Worm (Caenorhabditis elegans) whole organism, midembryonic: ENCODE data around the gene W02A2.8.

Source experiments
- T22C8.4 ChIP-seq: fragments of 200-800 bp; sonication (Bioruptor generic); IDR thresholded peaks from 2 replicates; pipeline ENCODE4 v1.3.6; 2022; ENCODE audit warnings: missing genetic modification characterization, missing compliant biosample characterization
- cog-1 ChIP-seq: sonication (generic microtip); optimal IDR thresholded peaks from 2 replicates; lab custom pipeline; 2016; ENCODE audit warnings: missing genetic modification characterization, missing compliant biosample characterization
- flt-1 ChIP-seq: fragments of 200-800 bp; sonication (Bioruptor generic); IDR thresholded peaks from 2 replicates; pipeline ENCODE4 v1.3.6; 2022; ENCODE audit warnings: missing genetic modification characterization, missing compliant biosample characterization
- klf-2 ChIP-seq: fragments of 200-800 bp; sonication (Bioruptor generic); conservative IDR thresholded peaks from 2 replicates; pipeline ENCODE4 v1.3.6; 2022; ENCODE audit warnings: missing genetic modification reagents, missing genetic modification characterization, missing compliant biosample characterization
- med-1 ChIP-seq: sonication (generic microtip); optimal IDR thresholded peaks from 2 replicates; lab custom pipeline; 2017; ENCODE audit warnings: missing genetic modification characterization, mild to moderate bottlenecking, missing compliant biosample characterization, antibody characterized with exemption, missing genetic modification reagents; ENCODE audit not compliant: insufficient read depth
- ztf-23 ChIP-seq: fragments of 200-800 bp; sonication (Bioruptor generic); IDR thresholded peaks from 2 replicates; pipeline ENCODE4 v1.3.6; 2022; ENCODE audit warnings: missing genetic modification reagents, missing genetic modification characterization, missing compliant biosample characterization
- ztf-29 ChIP-seq: fragments of 200-800 bp; sonication (Bioruptor generic); IDR thresholded peaks from 2 replicates; pipeline ENCODE4 v1.3.6; 2022; ENCODE audit warnings: missing genetic modification reagents, missing genetic modification characterization, missing compliant biosample characterization

DNA sequence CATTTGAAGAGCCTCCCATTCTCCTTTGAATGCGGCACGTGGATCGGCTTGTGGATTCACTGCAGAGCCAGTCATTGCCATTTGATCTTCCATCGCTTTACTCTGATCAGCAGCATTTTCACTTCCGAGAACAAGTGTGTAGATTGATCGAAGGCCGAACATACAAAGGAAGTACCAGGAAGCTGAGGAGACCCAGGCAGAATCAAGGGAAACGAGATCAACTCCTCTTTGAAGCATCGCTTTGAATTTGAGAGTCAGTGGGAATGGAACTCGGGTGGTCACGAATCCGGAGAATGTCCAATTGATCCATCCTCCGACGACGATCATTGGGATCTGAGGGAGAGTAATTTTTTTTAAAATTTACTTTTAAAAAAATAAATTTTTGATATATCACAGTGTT is 22.1 kb upstream of the W02A2.8 start:
- TF ChIP-seq flt-1 (GFP tag; lab: Robert Waterston, UW) (no peak), T22C8.4 (GFP tag; lab: Robert Waterston, UW) (no peak), ztf-29 (GFP tag; lab: Robert Waterston, UW) (no peak), med-1 (no peak), klf-2 (GFP tag; lab: Robert Waterston, UW) (no peak), ztf-23 (GFP tag; lab: Robert Waterston, UW) (no peak), cog-1 (no peak)
